Worm (Caenorhabditis elegans): ENCODE measurements around the gene C30G12.1.
A peak's percentile ranks its signal among the peaks of the same experiment; 100 is the strongest.

The C30G12.1 gene

DNA sequence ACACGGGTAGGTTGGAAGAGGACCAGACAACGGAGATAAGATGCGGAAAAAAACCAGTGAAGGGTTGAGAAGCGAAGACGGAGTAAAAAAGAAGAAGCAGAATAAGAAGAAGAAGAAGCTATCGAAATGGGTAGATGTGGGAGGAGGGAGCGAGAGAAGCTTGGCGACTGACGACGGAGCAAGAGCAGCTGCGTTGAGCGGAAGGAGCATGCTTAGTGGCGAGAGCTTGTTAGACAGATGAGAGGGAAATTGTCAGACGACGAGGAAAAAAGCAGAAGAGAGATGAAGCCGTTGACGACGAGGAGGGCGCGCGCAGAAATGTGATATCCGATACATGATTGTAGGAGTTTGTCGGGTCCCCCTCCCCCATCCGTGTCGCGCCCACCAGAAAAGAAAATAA lies 27.9 kb downstream of the C30G12.1 start:
- TF ChIP-seq fkh-10 (GFP tag; optimal IDR thresholded peaks at IDR 0.05) (peak; percentile 72), zag-1 (tag; optimal IDR thresholded peaks at IDR 0.05) (no peak), lin-15B (tag; optimal IDR thresholded peaks at IDR 0.05) (peak; percentile 21), snpc-4 (tag; optimal IDR thresholded peaks at IDR 0.05) (peak; percentile 16), egl-27 (tag; optimal IDR thresholded peaks at IDR 0.05) (no peak), tbx-2 (tag; optimal IDR thresholded peaks at IDR 0.05) (peak; percentile 39), lin-39 (tag; optimal IDR thresholded peaks at IDR 0.05) (peak; percentile 77), nhr-12 (tag; optimal IDR thresholded peaks at IDR 0.05) (no peak), nfya-1 (tag; optimal IDR thresholded peaks at IDR 0.05; ENCODE audit: insufficient read depth) (peak; percentile 78), lsy-12 (tag; optimal IDR thresholded peaks at IDR 0.05) (peak; percentile 18), unc-62 (GFP tag; optimal IDR thresholded peaks at IDR 0.05) (no peak), hmg-11 (tag; optimal IDR thresholded peaks at IDR 0.05) (peak; percentile 30), nhr-11 (tag; optimal IDR thresholded peaks at IDR 0.05) (peak; percentile 7), eor-1 (tag; optimal IDR thresholded peaks at IDR 0.05) (no peak), mdl-1 (tag; optimal IDR thresholded peaks at IDR 0.05) (peak; percentile 22), jun-1 (tag; optimal IDR thresholded peaks at IDR 0.05) (no peak), egl-5 (tag; optimal IDR thresholded peaks at IDR 0.05) (peak; percentile 24)

DNA sequence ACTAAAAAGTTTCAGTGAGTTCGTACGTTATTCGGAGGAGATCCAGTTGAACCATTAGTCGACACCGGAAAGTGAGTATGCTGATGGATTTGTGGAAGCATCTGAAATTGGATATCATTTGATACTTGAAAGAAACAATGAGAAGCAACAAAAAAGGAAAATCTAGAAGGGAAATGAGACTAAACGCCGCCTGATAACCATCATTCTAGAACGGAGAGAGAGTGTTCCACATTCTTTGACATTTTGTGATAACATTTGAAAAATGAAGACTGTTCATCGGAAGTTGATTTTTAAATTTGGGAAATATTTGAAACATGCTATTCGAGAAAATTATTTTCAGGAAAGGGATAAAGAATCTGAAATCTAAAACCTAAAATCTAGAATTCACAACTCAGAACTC lies 32.1 kb downstream of the C30G12.1 start, which contains the start of gene npax-1:
TSS of gene npax-1 (minus strand) at position 101 of the 400 bp plus-strand sequence.
- no peak for TF ChIP-seq elt-1 (tag; optimal IDR thresholded peaks at IDR 0.05)
- no peak for TF ChIP-seq lsy-12 (tag; optimal IDR thresholded peaks at IDR 0.05)
- no peak for TF ChIP-seq egl-5 (tag; optimal IDR thresholded peaks at IDR 0.05)
- no peak for TF ChIP-seq pha-4 (tag; optimal IDR thresholded peaks at IDR 0.05)
- TF ChIP-seq nhr-11 (tag; optimal IDR thresholded peaks at IDR 0.05) = no peak
- no peak for TF ChIP-seq tbx-2 (tag; optimal IDR thresholded peaks at IDR 0.05)
- TF ChIP-seq hmg-11 (tag; optimal IDR thresholded peaks at IDR 0.05) = no peak
- no peak for TF ChIP-seq fkh-10 (GFP tag; optimal IDR thresholded peaks at IDR 0.05)
- no peak for TF ChIP-seq nhr-25 (tag; optimal IDR thresholded peaks at IDR 0.05)

DNA sequence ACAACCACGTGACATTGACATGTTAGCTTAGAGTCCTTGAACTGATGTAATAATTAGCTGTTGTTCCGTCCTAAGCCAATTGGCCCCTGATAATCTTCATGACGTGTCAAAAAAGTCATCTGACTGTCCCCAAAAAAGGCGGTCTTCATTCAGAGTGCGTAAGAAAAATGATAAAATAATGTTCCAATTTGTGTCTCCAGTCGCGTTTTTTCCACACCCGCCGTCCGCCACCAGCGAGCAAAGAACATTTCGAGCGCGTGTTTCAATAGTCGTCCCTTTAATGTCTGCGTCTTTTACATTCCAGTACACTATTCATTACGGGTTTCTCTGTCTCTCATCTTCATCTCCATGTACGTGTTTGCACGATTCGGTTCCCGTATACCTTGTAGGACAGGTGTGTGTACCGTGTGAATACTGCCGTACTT lies 38.3 kb downstream of the C30G12.1 start:
- TF ChIP-seq nhr-11 (tag; optimal IDR thresholded peaks at IDR 0.05) = no peak
- peak; percentile 72 for TF ChIP-seq nfya-1 (tag; optimal IDR thresholded peaks at IDR 0.05; ENCODE audit: insufficient read depth)
- no peak for TF ChIP-seq nhr-77 (tag; optimal IDR thresholded peaks at IDR 0.05)
- no peak for TF ChIP-seq nhr-28 (tag; optimal IDR thresholded peaks at IDR 0.05)
- TF ChIP-seq elt-3 (tag; optimal IDR thresholded peaks at IDR 0.05) = peak in 2 of 3 experiments; percentile 34 to 69
- TF ChIP-seq tbx-2 (tag; optimal IDR thresholded peaks at IDR 0.05) = peak; percentile 75
- peak; percentile 10 for TF ChIP-seq R02D3.7 (tag; optimal IDR thresholded peaks at IDR 0.05)
- peak; percentile 94 for TF ChIP-seq elt-2 (tag; optimal IDR thresholded peaks at IDR 0.05)
- TF ChIP-seq hmg-11 (tag; optimal IDR thresholded peaks at IDR 0.05) = peak; percentile 61
- TF ChIP-seq lin-39 (tag; optimal IDR thresholded peaks at IDR 0.05) = peak; percentile 67
- no peak for TF ChIP-seq nhr-76 (tag; optimal IDR thresholded peaks at IDR 0.05)
- peak; percentile 37 for TF ChIP-seq snpc-4 (tag; optimal IDR thresholded peaks at IDR 0.05)
- TF ChIP-seq ceh-82 (tag; optimal IDR thresholded peaks at IDR 0.05) = no peak
- peak; percentile 92 for TF ChIP-seq nhr-23 (tag; optimal IDR thresholded peaks at IDR 0.05)
- peak; percentile 17 for TF ChIP-seq ama-1 (optimal IDR thresholded peaks at IDR 0.05)
- peak; percentile 83 for TF ChIP-seq jun-1 (tag; optimal IDR thresholded peaks at IDR 0.05)
- TF ChIP-seq fkh-2 (tag; optimal IDR thresholded peaks at IDR 0.05) = no peak
- peak; percentile 90 for TF ChIP-seq nhr-25 (tag; optimal IDR thresholded peaks at IDR 0.05)
- TF ChIP-seq nhr-12 (tag; optimal IDR thresholded peaks at IDR 0.05) = no peak
- TF ChIP-seq ceh-28 (tag; optimal IDR thresholded peaks at IDR 0.05) = peak; percentile 67
- TF ChIP-seq lsy-12 (tag; optimal IDR thresholded peaks at IDR 0.05) = peak; percentile 66
- peak; percentile 53 for TF ChIP-seq ztf-4 (tag; optimal IDR thresholded peaks at IDR 0.05)
- peak; percentile 99 for TF ChIP-seq nhr-43 (tag; optimal IDR thresholded peaks at IDR 0.05; ENCODE audit: poor library complexity, severe bottlenecking)
- peak; percentile 95 for TF ChIP-seq pqm-1 (tag; optimal IDR thresholded peaks at IDR 0.05)
- TF ChIP-seq mdl-1 (tag; optimal IDR thresholded peaks at IDR 0.05) = peak; percentile 63
- peak; percentile 91 for TF ChIP-seq pha-4 (tag; optimal IDR thresholded peaks at IDR 0.05)
- TF ChIP-seq lin-15B (tag; optimal IDR thresholded peaks at IDR 0.05) = peak; percentile 2
- no peak for TF ChIP-seq egl-27 (tag; optimal IDR thresholded peaks at IDR 0.05)
- no peak for TF ChIP-seq egl-5 (tag; optimal IDR thresholded peaks at IDR 0.05)
- TF ChIP-seq nhr-67 (tag; optimal IDR thresholded peaks at IDR 0.05) = no peak

DNA sequence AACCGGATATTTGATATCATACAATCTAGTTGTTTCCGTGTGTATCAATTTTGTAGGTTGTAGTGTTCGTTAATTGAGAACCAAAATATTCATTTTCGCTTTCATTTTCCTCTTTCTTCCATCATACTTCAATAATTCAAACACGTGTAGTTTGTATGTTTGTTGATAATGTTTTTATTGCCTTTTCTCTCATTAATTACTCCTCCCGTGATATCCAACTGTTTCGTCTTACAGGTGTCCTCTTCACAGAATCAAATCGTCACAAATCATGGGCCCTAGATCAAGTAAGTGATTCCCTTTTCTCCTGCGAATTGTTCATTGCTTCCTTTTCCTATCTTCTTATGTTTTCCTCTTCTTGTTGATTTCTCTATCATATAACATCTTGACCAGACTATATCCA lies 39.9 kb downstream of the C30G12.1 start, which contains the start of gene nhr-21:
TSS of gene nhr-21 (plus strand) at position 235 of the 400 bp plus-strand sequence.
- TF ChIP-seq ZK546.5 (tag; optimal IDR thresholded peaks at IDR 0.05) = no peak
- TF ChIP-seq ceh-28 (tag; optimal IDR thresholded peaks at IDR 0.05) = peak; percentile 10
- TF ChIP-seq nhr-23 (tag; optimal IDR thresholded peaks at IDR 0.05) = peak; percentile 50
- peak; percentile 35 for TF ChIP-seq nfya-1 (tag; optimal IDR thresholded peaks at IDR 0.05; ENCODE audit: insufficient read depth)
- no peak for TF ChIP-seq nhr-11 (tag; optimal IDR thresholded peaks at IDR 0.05)
- peak in 1 of 3 experiments; percentile 56 for TF ChIP-seq elt-3 (tag; optimal IDR thresholded peaks at IDR 0.05)
- peak; percentile 52 for TF ChIP-seq ama-1 (optimal IDR thresholded peaks at IDR 0.05)
- TF ChIP-seq ztf-4 (tag; optimal IDR thresholded peaks at IDR 0.05) = no peak
- TF ChIP-seq nhr-25 (tag; optimal IDR thresholded peaks at IDR 0.05) = peak; percentile 24

Measured in whole organism, L3 larva.